Worm (Caenorhabditis elegans) whole organism, L1 larva: ENCODE measurements around the gene aqp-2.

Source experiments
- C04F5.9 ChIP-seq: sonication (generic microtip); optimal IDR thresholded peaks from 2 replicates; lab custom pipeline; 2016; ENCODE audit warnings: missing genetic modification characterization, missing compliant biosample characterization
- C34B4.2 ChIP-seq: sonication (generic microtip); optimal IDR thresholded peaks from 2 replicates; lab custom pipeline; 2017; ENCODE audit warnings: mild to moderate bottlenecking, missing genetic modification characterization, missing compliant biosample characterization
- aha-1 ChIP-seq: fragments of 150-350 bp; optimal IDR thresholded peaks from 2 replicates; lab custom pipeline; 2014; ENCODE audit warnings: missing biosample characterization, missing genetic modification characterization
- alr-1 ChIP-seq: fragments of 200-800 bp; sonication (Bioruptor generic); optimal IDR thresholded peaks from 2 replicates; lab custom pipeline; 2018; ENCODE audit warnings: borderline replicate concordance, mild to moderate bottlenecking, missing genetic modification characterization, missing compliant biosample characterization
- ceh-82 ChIP-seq, 3 experiments: fragments of 150-350 bp in 1 of 3; sonication (generic microtip) in 2 of 3; optimal IDR thresholded peaks; 2 replicates each; lab custom pipeline; 2014 to 2017; ENCODE audit warnings: missing biosample characterization in 3 of 3, missing genetic modification characterization in 3 of 3
- ceh-88 ChIP-seq: fragments of 200-800 bp; sonication (Bioruptor generic); IDR thresholded peaks from 2 replicates; pipeline ENCODE4 v1.3.6; 2022; ENCODE audit warnings: missing genetic modification characterization, missing compliant biosample characterization
- dpl-1 ChIP-seq, 3 experiments: fragments of 150-350 bp in 2 of 3; sonication (generic microtip) in 1 of 3; optimal IDR thresholded peaks; 2 replicates each; lab custom pipeline; 2014 to 2017; ENCODE audit warnings: missing biosample characterization in 3 of 3, missing genetic modification characterization in 3 of 3, missing genetic modification reagents in 3 of 3
- efl-1 ChIP-seq, 4 experiments: fragments of 150-350 bp; optimal IDR thresholded peaks in 3 of 4; peaks in 1 of 4; 1 replicate in 1 of 4; 2 replicates in 3 of 4; lab custom pipeline; 2014; ENCODE audit warnings: missing biosample characterization in 2 of 4, missing genetic modification characterization in 2 of 4, missing genetic modification reagents in 2 of 4
- egl-27 ChIP-seq, 2 experiments: fragments of 150-350 bp in 1 of 2; sonication (generic microtip); optimal IDR thresholded peaks; 3 replicates each; lab custom pipeline; 2017 to 2018; ENCODE audit warnings: missing biosample characterization in 2 of 2, missing genetic modification characterization in 2 of 2, missing genetic modification reagents in 2 of 2
- elt-2 ChIP-seq: sonication (generic microtip); optimal IDR thresholded peaks from 2 replicates; lab custom pipeline; 2016; ENCODE audit warnings: missing genetic modification characterization, mild to moderate bottlenecking, inconsistent platforms, missing compliant biosample characterization, missing genetic modification reagents
- elt-3 ChIP-seq, 6 experiments: fragments of 150-350 bp in 1 of 6; sonication (generic microtip); optimal IDR thresholded peaks; 2 replicates each; lab custom pipeline; 2017 to 2018; ENCODE audit warnings: missing biosample characterization in 6 of 6, missing genetic modification characterization in 6 of 6, inconsistent platforms in 1 of 6
- fkh-10 ChIP-seq: sonication (generic microtip); optimal IDR thresholded peaks from 2 replicates; lab custom pipeline; 2017; ENCODE audit warnings: missing biosample characterization, missing genetic modification reagents, missing genetic modification characterization
- fkh-8 ChIP-seq: sonication (generic microtip); optimal IDR thresholded peaks from 2 replicates; lab custom pipeline; 2016; ENCODE audit warnings: mild to moderate bottlenecking, missing genetic modification characterization, missing compliant biosample characterization
- lin-13 ChIP-seq: fragments of 150-350 bp; optimal IDR thresholded peaks from 2 replicates; lab custom pipeline; 2014; ENCODE audit warnings: missing biosample characterization, missing genetic modification reagents, missing genetic modification characterization
- lin-14 ChIP-seq: fragments of 200-800 bp; sonication (Bioruptor generic); optimal IDR thresholded peaks from 2 replicates; lab custom pipeline; 2018; ENCODE audit warnings: mild to moderate bottlenecking, missing genetic modification characterization, moderate library complexity, missing compliant biosample characterization
- lin-15B ChIP-seq: fragments of 150-350 bp; sonication (generic microtip); optimal IDR thresholded peaks from 3 replicates; lab custom pipeline; 2014; ENCODE audit warnings: missing biosample characterization, missing genetic modification characterization
- lin-35 ChIP-seq, 2 experiments: fragments of 150-350 bp; optimal IDR thresholded peaks; 2 replicates each; lab custom pipeline; 2014; ENCODE audit warnings: missing biosample characterization in 2 of 2, missing genetic modification characterization in 2 of 2, missing genetic modification reagents in 2 of 2
- lir-3 ChIP-seq: sonication (generic microtip); optimal IDR thresholded peaks from 2 replicates; lab custom pipeline; 2016; ENCODE audit warnings: mild to moderate bottlenecking, missing genetic modification characterization, moderate library complexity, missing compliant biosample characterization; ENCODE audit not compliant: poor library complexity
- mef-2 ChIP-seq: fragments of 150-350 bp; optimal IDR thresholded peaks from 2 replicates; lab custom pipeline; 2014; ENCODE audit warnings: missing biosample characterization, missing genetic modification characterization
- mep-1 ChIP-seq: fragments of 150-350 bp; optimal IDR thresholded peaks from 2 replicates; lab custom pipeline; 2014; ENCODE audit warnings: missing biosample characterization, missing genetic modification characterization
- nhr-12 ChIP-seq: sonication (generic microtip); optimal IDR thresholded peaks from 2 replicates; lab custom pipeline; 2017; ENCODE audit warnings: missing biosample characterization, missing genetic modification characterization
- nhr-19 ChIP-seq: fragments of 200-800 bp; sonication (Bioruptor generic); conservative IDR thresholded peaks from 2 replicates; pipeline ENCODE4 v1.3.6; 2022; ENCODE audit warnings: missing genetic modification characterization, missing compliant biosample characterization
- nhr-20 ChIP-seq: sonication (generic microtip); optimal IDR thresholded peaks from 2 replicates; lab custom pipeline; 2016; ENCODE audit warnings: mild to moderate bottlenecking, missing genetic modification characterization, missing compliant biosample characterization
- nhr-28 ChIP-seq: fragments of 150-350 bp; optimal IDR thresholded peaks from 2 replicates; lab custom pipeline; 2014; ENCODE audit warnings: missing biosample characterization, missing genetic modification characterization
- nhr-76 ChIP-seq: sonication (generic microtip); optimal IDR thresholded peaks from 2 replicates; lab custom pipeline; 2017; ENCODE audit warnings: missing biosample characterization, missing genetic modification characterization
- nhr-85 ChIP-seq: sonication (generic microtip); peaks from one replicate; lab custom pipeline; 2016; ENCODE audit warnings: missing genetic modification characterization, inconsistent platforms, missing compliant biosample characterization
- nhr-90 ChIP-seq: sonication (generic microtip); optimal IDR thresholded peaks from 2 replicates; lab custom pipeline; 2016; ENCODE audit warnings: mild to moderate bottlenecking, missing genetic modification characterization, missing compliant biosample characterization; ENCODE audit not compliant: poor library complexity
- pag-3 ChIP-seq: sonication (generic microtip); optimal IDR thresholded peaks from 2 replicates; lab custom pipeline; 2017; ENCODE audit warnings: missing genetic modification characterization, mild to moderate bottlenecking, missing compliant biosample characterization, antibody characterized with exemption, borderline replicate concordance; ENCODE audit not compliant: insufficient read depth
- pax-3 ChIP-seq: fragments of 200-800 bp; sonication (Bioruptor generic); optimal IDR thresholded peaks from 2 replicates; lab custom pipeline; 2018; ENCODE audit warnings: mild to moderate bottlenecking, missing genetic modification characterization, moderate library complexity, missing compliant biosample characterization
- rnt-1 ChIP-seq: sonication (generic microtip); optimal IDR thresholded peaks from 2 replicates; lab custom pipeline; 2016; ENCODE audit warnings: mild to moderate bottlenecking, missing genetic modification characterization, moderate library complexity, missing compliant biosample characterization
- snpc-4 ChIP-seq: fragments of 150-350 bp; optimal IDR thresholded peaks from 2 replicates; lab custom pipeline; 2014; ENCODE audit warnings: missing biosample characterization, missing genetic modification characterization
- snu-23 ChIP-seq: sonication (generic microtip); optimal IDR thresholded peaks from 2 replicates; lab custom pipeline; 2016; ENCODE audit warnings: missing genetic modification characterization, missing compliant biosample characterization
- sup-37 ChIP-seq: fragments of 200-800 bp; sonication (Bioruptor generic); optimal IDR thresholded peaks from 2 replicates; lab custom pipeline; 2018; ENCODE audit warnings: mild to moderate bottlenecking, missing genetic modification characterization, missing compliant biosample characterization
- swsn-7 ChIP-seq: sonication (generic microtip); optimal IDR thresholded peaks from 2 replicates; lab custom pipeline; 2016; ENCODE audit warnings: missing genetic modification characterization, missing compliant biosample characterization
- unc-62 ChIP-seq: fragments of 150-350 bp; optimal IDR thresholded peaks from 2 replicates; lab custom pipeline; 2014; ENCODE audit warnings: missing biosample characterization, missing genetic modification reagents, missing genetic modification characterization
- unc-98 ChIP-seq: fragments of 200-800 bp; sonication (Bioruptor generic); IDR thresholded peaks from 2 replicates; pipeline ENCODE4 v1.3.6; 2022; ENCODE audit warnings: missing genetic modification characterization, missing compliant biosample characterization
- zip-4 ChIP-seq: fragments of 200-800 bp; sonication (Bioruptor generic); optimal IDR thresholded peaks from 2 replicates; lab custom pipeline; 2018; ENCODE audit warnings: mild to moderate bottlenecking, missing genetic modification characterization, moderate library complexity, missing compliant biosample characterization

The aqp-2 gene

DNA sequence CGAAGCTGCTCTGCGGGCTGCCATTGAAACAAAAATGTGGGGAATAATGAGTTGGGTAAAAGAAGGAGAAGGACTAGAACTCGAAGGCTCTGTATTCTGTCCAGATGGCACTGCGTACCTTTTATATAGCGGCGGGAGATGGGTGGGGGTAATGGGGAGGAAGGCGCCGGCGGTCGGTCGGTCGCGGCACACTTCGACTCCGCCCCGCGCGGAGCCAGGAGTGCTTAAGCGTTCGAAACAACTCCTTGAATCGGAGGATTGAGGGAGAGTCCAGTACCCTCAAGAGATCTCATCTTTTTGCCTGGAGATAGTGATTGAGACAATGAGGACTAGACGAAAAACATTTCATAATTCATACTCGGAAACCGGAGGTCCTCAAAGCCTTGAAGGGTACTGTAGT lies 34.6 kb downstream of the aqp-2 start, which contains the start of gene abu-14:
abu-14 (minus strand) TSS at position 81 of the 400 bp plus-strand sequence.
- no peak for TF ChIP-seq sup-37
- TF ChIP-seq lin-13 (GFP tag; lab: Kevin White, UChicago), result no peak
- TF ChIP-seq efl-1 (optimal IDR thresholded peaks at IDR 0.05; lab: Kevin White, UChicago), result no peak
- TF ChIP-seq efl-1 (GFP tag; optimal IDR thresholded peaks at IDR 0.05 in 1 of 2; lab: Kevin White, UChicago), result peak in 1 of 2 experiments; percentile 55

- TF ChIP-seq lin-15B (tag; lab: Kevin White, UChicago), result no peak
- peak in 1 of 3 experiments; percentile 23 for TF ChIP-seq dpl-1 (GFP tag; optimal IDR thresholded peaks at IDR 0.05; lab: Kevin White, UChicago)
- TF ChIP-seq lin-35 (GFP tag; optimal IDR thresholded peaks at IDR 0.05; lab: Kevin White, UChicago), result peak in 1 of 2 experiments; percentile 5
- no peak for TF ChIP-seq mep-1 (tag; lab: Kevin White, UChicago)
- no peak for TF ChIP-seq ceh-88 (GFP tag; lab: Robert Waterston, UW)
- TF ChIP-seq nhr-90, result no peak
- TF ChIP-seq, all 84 proteins: peak for 2
Observed at ce11 chrII:9222969-9223368, 38.8 kb downstream of the aqp-2 start, which contains the start of gene ZK1067.3. Gene ZK1067.3, plus strand, starts transcription at chrII:9223269.

ce11 chrII:9213055-9213708 lies 48.6 kb downstream of the aqp-2 start, which contains the start of gene znfx-1:
Gene znfx-1, plus strand, starts transcription at chrII:9213658.
- TF ChIP-seq lir-3 (tag; lab: Kevin White, UChicago), result no peak
- TF ChIP-seq fkh-8 (tag; lab: Kevin White, UChicago), result no peak
- no peak for TF ChIP-seq nhr-28 (tag; lab: Kevin White, UChicago)
- TF ChIP-seq nhr-19 (GFP tag; lab: Robert Waterston, UW), result no peak
- no peak for TF ChIP-seq nhr-76 (tag; lab: Kevin White, UChicago)
- no peak for TF ChIP-seq rnt-1
- no peak for TF ChIP-seq egl-27 (tag; optimal IDR thresholded peaks at IDR 0.05; lab: Kevin White, UChicago)
- TF ChIP-seq aha-1 (tag; lab: Kevin White, UChicago), result no peak
- no peak for TF ChIP-seq unc-62
- no peak for TF ChIP-seq fkh-10 (GFP tag; lab: Kevin White, UChicago)
- no peak for TF ChIP-seq snpc-4 (tag; lab: Kevin White, UChicago)

- TF ChIP-seq lin-35 (GFP tag; optimal IDR thresholded peaks at IDR 0.05; lab: Kevin White, UChicago) (peak in 1 of 2 experiments; percentile 28), snpc-4 (tag; lab: Kevin White, UChicago) (peak; percentile 92), nhr-20 (peak; percentile 43), swsn-7 (peak; percentile 14), unc-98 (GFP tag; lab: Robert Waterston, UW) (no peak), nhr-85 (tag; lab: Kevin White, UChicago) (peak; percentile 58), elt-2 (tag; lab: Kevin White, UChicago) (peak; percentile 53), efl-1 (optimal IDR thresholded peaks at IDR 0.05; lab: Kevin White, UChicago) (peak in 1 of 2 experiments; percentile 32), efl-1 (GFP tag; optimal IDR thresholded peaks at IDR 0.05 in 1 of 2; lab: Kevin White, UChicago) (no peak), snu-23 (peak; percentile 42), pag-3 (tag; lab: Kevin White, UChicago) (no peak), nhr-90 (peak; percentile 42), rnt-1 (peak; percentile 20), pax-3 (tag; lab: Kevin White, UChicago) (no peak)
Observed at ce11 chrII:9211684-9212083, 50.1 kb downstream of the aqp-2 start.

ce11 chrII:9210076-9210475 lies 51.7 kb downstream of the aqp-2 start, which contains the start of gene ZK1067.4:
Gene ZK1067.4, plus strand, starts transcription at chrII:9210376.
- TF ChIP-seq lin-14 (GFP tag; lab: Kevin White, UChicago) (no peak), alr-1 (tag; lab: Kevin White, UChicago) (no peak), elt-3 (tag; optimal IDR thresholded peaks at IDR 0.05; lab: Kevin White, UChicago) (no peak), C34B4.2 (no peak), mef-2 (tag; lab: Kevin White, UChicago) (no peak), ceh-82 (tag; optimal IDR thresholded peaks at IDR 0.05; lab: Kevin White, UChicago) (no peak), zip-4 (GFP tag; lab: Kevin White, UChicago) (no peak), C04F5.9 (tag; lab: Kevin White, UChicago) (no peak), nhr-12 (no peak)
